Fruit fly (Drosophila melanogaster): ENCODE results near the gene CG32163.

DNA sequence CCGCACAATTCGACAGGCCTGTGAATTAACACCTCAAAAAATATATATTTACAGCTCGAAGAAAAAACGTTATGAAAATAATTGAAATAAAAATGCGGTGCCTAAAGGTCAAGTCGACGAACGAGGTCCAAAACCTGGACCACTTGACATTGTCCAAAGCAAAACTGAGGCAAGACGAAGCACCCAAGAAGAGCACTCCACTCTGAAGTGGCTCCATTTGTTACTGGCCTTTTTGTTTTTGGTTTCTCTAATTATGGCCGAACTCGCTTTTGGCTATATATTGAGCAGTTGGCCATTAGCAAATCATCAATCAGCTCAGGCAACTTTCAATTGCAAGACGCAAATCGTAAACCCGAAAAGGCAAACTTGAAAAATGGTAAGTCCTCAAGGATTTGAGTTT, 30.4 kb upstream of the CG32163 start, which contains the start of gene CG4229:
- no peak for TF ChIP-seq Ets96B (tag; optimal IDR thresholded peaks at IDR 0.05)
- TF ChIP-seq Hr39 (GFP tag; optimal IDR thresholded peaks at IDR 0.05) = no peak
- TF ChIP-seq CG9139 (GFP tag; optimal IDR thresholded peaks at IDR 0.05) = no peak
- TF ChIP-seq Gug (GFP tag; IDR thresholded peaks at IDR 0.05) = no peak
- no peak for TF ChIP-seq CG6792 (GFP tag; optimal IDR thresholded peaks at IDR 0.05)
- no peak for TF ChIP-seq pdm3 (GFP tag; optimal IDR thresholded peaks at IDR 0.05)
- no peak for TF ChIP-seq Eip75B (GFP tag; optimal IDR thresholded peaks at IDR 0.05)
- TF ChIP-seq eg (GFP tag; IDR thresholded peaks at IDR 0.05) = no peak
- no peak for TF ChIP-seq dsx (GFP tag; optimal IDR thresholded peaks at IDR 0.05; ENCODE audit: poor library complexity, severe bottlenecking)
